Fruit fly (Drosophila melanogaster) whole organism, adult: Measurements from ENCODE around the gene Hnf4.

Source experiments
- CG11617 ChIP-seq: fragments of 200-800 bp; sonication (Bioruptor generic); optimal IDR thresholded peaks from 2 replicates; lab custom pipeline; 2017; ENCODE audit warnings: mild to moderate bottlenecking, missing biosample characterization, missing genetic modification reagents, missing genetic modification characterization
- CG12768 ChIP-seq: fragments of 200-800 bp; sonication (Bioruptor generic); optimal IDR thresholded peaks from 2 replicates; lab custom pipeline; 2017; ENCODE audit warnings: missing biosample characterization, missing genetic modification characterization, mild to moderate bottlenecking, moderate library complexity, missing genetic modification reagents
- CG14711 ChIP-seq: fragments of 200-800 bp; sonication (Bioruptor generic); optimal IDR thresholded peaks from 2 replicates; lab custom pipeline; 2018; ENCODE audit warnings: missing biosample characterization, mild to moderate bottlenecking, missing genetic modification characterization, moderate library complexity
- CG1620 ChIP-seq: fragments of 200-800 bp; sonication (Bioruptor generic); optimal IDR thresholded peaks from 2 replicates; lab custom pipeline; 2016; ENCODE audit warnings: missing biosample characterization, missing genetic modification characterization
- CG33017 ChIP-seq: fragments of 200-800 bp; sonication (Bioruptor generic); optimal IDR thresholded peaks from 2 replicates; lab custom pipeline; 2018; ENCODE audit warnings: missing biosample characterization, mild to moderate bottlenecking, missing genetic modification characterization, moderate library complexity
- CG5204 ChIP-seq: fragments of 200-800 bp; sonication (Bioruptor generic); optimal IDR thresholded peaks from 2 replicates; lab custom pipeline; 2016; ENCODE audit warnings: missing biosample characterization, missing genetic modification characterization
- CG7045 ChIP-seq: fragments of 200-800 bp; sonication (Bioruptor generic); optimal IDR thresholded peaks from 2 replicates; lab custom pipeline; 2017; ENCODE audit warnings: missing biosample characterization, mild to moderate bottlenecking, missing genetic modification characterization
- CG7101 ChIP-seq: fragments of 200-800 bp; sonication (Bioruptor generic); optimal IDR thresholded peaks from 2 replicates; lab custom pipeline; 2018; ENCODE audit warnings: missing biosample characterization, mild to moderate bottlenecking, missing genetic modification characterization, moderate library complexity
- Clk ChIP-seq: fragments of 200-800 bp; sonication (Bioruptor generic); optimal IDR thresholded peaks from 2 replicates; lab custom pipeline; 2017; ENCODE audit warnings: missing biosample characterization, missing genetic modification characterization
- Crg-1 ChIP-seq: fragments of 200-800 bp; sonication (Bioruptor generic); optimal IDR thresholded peaks from 2 replicates; lab custom pipeline; 2016; ENCODE audit warnings: missing biosample characterization, missing genetic modification characterization
- Hr96 ChIP-seq: fragments of 200-800 bp; sonication (Bioruptor generic); optimal IDR thresholded peaks from 2 replicates; lab custom pipeline; 2016; ENCODE audit warnings: missing biosample characterization, missing genetic modification characterization
- Mnt ChIP-seq: fragments of 200-800 bp; sonication (Bioruptor generic); optimal IDR thresholded peaks from 2 replicates; lab custom pipeline; 2016; ENCODE audit warnings: missing biosample characterization, mild to moderate bottlenecking, missing genetic modification characterization
- bab1 ChIP-seq: fragments of 200-800 bp; sonication (Bioruptor generic); optimal IDR thresholded peaks from 3 replicates; lab custom pipeline; 2019; ENCODE audit warnings: missing biosample characterization, mild to moderate bottlenecking, missing genetic modification characterization, moderate library complexity
- cic ChIP-seq: fragments of 200-800 bp; sonication (Bioruptor generic); optimal IDR thresholded peaks from 2 replicates; lab custom pipeline; 2017; ENCODE audit warnings: missing biosample characterization, mild to moderate bottlenecking, missing genetic modification characterization, moderate library complexity
- cnc ChIP-seq, 2 experiments: fragments of >200 bp; optimal IDR thresholded peaks; 2 replicates each; lab custom pipeline; 2017
- kay ChIP-seq: fragments of 200-800 bp; sonication (Bioruptor generic); peaks from one replicate; lab custom pipeline; 2016; ENCODE audit warnings: missing biosample characterization, missing genetic modification characterization, borderline replicate concordance
- ovo ChIP-seq: fragments of 200-800 bp; sonication (Bioruptor generic); optimal IDR thresholded peaks from 2 replicates; lab custom pipeline; 2016; ENCODE audit warnings: missing biosample characterization, missing genetic modification characterization
- pad ChIP-seq: fragments of 200-800 bp; sonication (Bioruptor generic); optimal IDR thresholded peaks from 3 replicates; lab custom pipeline; 2017; ENCODE audit warnings: missing biosample characterization, missing genetic modification characterization, mild to moderate bottlenecking, moderate library complexity, missing genetic modification reagents
- tj ChIP-seq: fragments of 200-800 bp; sonication (Bioruptor generic); optimal IDR thresholded peaks from 3 replicates; lab custom pipeline; 2017; ENCODE audit warnings: missing biosample characterization, mild to moderate bottlenecking, missing genetic modification characterization, moderate library complexity
- toe ChIP-seq: fragments of 200-800 bp; sonication (Bioruptor generic); optimal IDR thresholded peaks from 2 replicates; lab custom pipeline; 2016; ENCODE audit warnings: missing biosample characterization, missing genetic modification characterization

Hnf4 gene

DNA sequence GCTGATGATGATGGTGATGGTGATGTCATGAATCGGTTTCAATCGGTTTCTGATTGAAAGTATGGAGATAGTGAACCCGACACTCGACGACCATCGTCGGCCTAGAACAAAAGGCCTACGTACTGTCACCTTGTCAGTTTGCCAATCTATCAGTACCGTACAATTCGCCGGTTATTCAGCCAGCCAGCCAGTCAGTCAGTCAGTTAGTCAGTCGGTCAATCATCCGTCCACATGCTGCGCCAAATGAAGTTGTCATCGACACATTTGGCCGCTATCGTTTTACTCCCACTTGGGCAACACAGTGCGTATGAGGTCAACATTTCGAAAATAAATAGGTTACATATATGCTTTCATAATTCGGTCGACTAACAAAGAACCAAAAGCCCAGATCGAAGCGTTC is 11.6 kb upstream of the Hnf4 start:
- TF ChIP-seq Clk (GFP tag; lab: Kevin White, UChicago) (no peak), CG12768 (GFP tag; lab: Kevin White, UChicago) (no peak), Hr96 (GFP tag; lab: Kevin White, UChicago) (no peak), bab1 (GFP tag; lab: Kevin White, UChicago) (no peak), CG7045 (GFP tag; lab: Kevin White, UChicago) (no peak), CG11617 (GFP tag; lab: Kevin White, UChicago) (no peak), Crg-1 (GFP tag; lab: Kevin White, UChicago) (no peak), CG5204 (GFP tag; lab: Kevin White, UChicago) (no peak)

DNA sequence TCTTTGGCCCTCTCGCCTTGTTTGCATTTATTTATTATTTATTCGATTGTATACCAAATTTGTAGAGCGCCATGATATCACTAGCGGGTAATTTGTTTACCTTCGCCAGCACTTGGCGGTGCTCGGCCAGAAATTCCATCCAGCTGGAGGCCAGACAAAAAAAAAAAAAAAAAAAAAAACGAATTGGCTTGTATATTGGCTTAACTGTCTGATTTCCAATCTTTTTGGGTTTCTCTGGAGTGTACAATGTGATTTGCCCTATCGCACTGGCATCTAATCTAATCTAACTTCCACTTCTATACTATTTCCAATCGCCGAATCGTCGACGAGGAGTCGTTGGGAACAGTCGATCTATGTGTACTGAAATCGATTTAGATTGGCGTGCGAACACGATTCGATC is 10.3 kb upstream of the Hnf4 start:
- TF ChIP-seq CG7045 (GFP tag; lab: Kevin White, UChicago) (no peak), Crg-1 (GFP tag; lab: Kevin White, UChicago) (no peak), bab1 (GFP tag; lab: Kevin White, UChicago) (no peak), ovo (GFP tag; lab: Kevin White, UChicago) (no peak), toe (GFP tag; lab: Kevin White, UChicago) (no peak), CG5204 (GFP tag; lab: Kevin White, UChicago) (no peak), Hr96 (GFP tag; lab: Kevin White, UChicago) (no peak), CG33017 (tag; lab: Kevin White, UChicago) (no peak), kay (GFP tag; lab: Kevin White, UChicago) (peak; percentile 30), CG12768 (GFP tag; lab: Kevin White, UChicago) (no peak), cic (GFP tag; lab: Kevin White, UChicago) (peak; percentile 61), cnc (optimal IDR thresholded peaks at IDR 0.05; lab: Kevin White, UChicago) (no peak)

DNA sequence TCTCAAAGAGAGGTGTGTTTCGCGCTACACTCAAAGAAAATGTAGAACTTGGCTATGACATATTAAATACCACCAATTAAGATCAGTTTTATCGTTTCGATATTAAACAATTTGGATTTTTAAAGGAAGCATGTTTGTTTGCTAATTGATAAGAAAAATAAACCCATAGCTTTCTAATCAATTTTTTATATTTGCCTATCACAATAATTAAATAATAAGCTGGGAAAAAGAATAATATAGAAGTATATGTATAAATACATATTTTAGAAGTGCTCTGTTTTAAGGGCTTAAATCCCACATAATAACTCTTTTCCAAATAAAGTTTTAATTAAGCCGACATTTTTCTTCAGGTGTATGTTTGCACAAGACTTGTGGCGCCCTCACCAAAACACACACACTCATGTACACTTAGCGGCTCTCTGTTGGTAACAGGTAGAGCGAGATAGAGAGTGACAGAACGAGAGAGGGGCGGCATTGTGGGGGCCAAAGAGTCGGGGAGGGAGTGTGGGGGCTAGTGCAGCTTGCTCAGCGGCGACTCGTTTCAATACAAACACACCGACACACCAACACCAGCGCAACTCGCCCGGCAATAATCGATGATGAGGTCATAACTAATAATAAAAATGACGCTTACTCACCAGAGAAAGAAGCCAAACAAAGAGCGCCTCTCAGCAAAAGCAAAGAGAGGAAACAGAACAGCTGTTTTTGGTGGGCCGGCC is 8.4 kb upstream of the Hnf4 start:
- TF ChIP-seq CG12768 (GFP tag; lab: Kevin White, UChicago) (peak; percentile 78), Crg-1 (GFP tag; lab: Kevin White, UChicago) (peak; percentile 49), CG14711 (tag; lab: Kevin White, UChicago) (peak; percentile 78), Hr96 (GFP tag; lab: Kevin White, UChicago) (peak; percentile 48), tj (GFP tag; lab: Kevin White, UChicago) (peak; percentile 79), CG7045 (GFP tag; lab: Kevin White, UChicago) (peak; percentile 94), toe (GFP tag; lab: Kevin White, UChicago) (peak; percentile 77), CG1620 (peak; percentile 61), CG11617 (GFP tag; lab: Kevin White, UChicago) (peak; percentile 96), CG33017 (tag; lab: Kevin White, UChicago) (peak; percentile 86), pad (GFP tag; lab: Kevin White, UChicago) (peak; percentile 73), kay (GFP tag; lab: Kevin White, UChicago) (peak; percentile 70), cic (GFP tag; lab: Kevin White, UChicago) (peak; percentile 59), Clk (GFP tag; lab: Kevin White, UChicago) (peak; percentile 67), CG7101 (peak; percentile 89), CG5204 (GFP tag; lab: Kevin White, UChicago) (peak; percentile 87), ovo (GFP tag; lab: Kevin White, UChicago) (peak; percentile 13), cnc (optimal IDR thresholded peaks at IDR 0.05; lab: Kevin White, UChicago) (no peak), bab1 (GFP tag; lab: Kevin White, UChicago) (peak; percentile 79), Mnt (peak; percentile 71)

DNA sequence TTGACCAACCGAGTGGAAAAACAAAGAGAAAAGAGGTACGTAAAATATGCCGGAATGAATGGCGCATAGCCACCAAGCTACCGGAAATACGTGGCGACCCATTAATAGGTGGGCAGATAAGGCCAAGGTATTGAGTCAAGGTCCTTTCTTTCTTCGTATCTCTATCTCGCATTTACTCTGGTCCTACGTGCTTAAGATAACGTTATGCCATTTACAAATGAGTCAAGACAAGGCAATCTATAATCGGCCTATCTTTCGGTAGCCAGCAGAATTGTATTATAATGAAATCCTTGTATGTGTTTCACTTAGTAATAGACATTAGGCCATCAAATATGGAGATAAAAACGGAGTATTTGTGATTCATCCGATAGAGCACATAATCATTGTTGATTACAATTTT is 7.0 kb upstream of the Hnf4 start:
- no peak for TF ChIP-seq CG7045 (GFP tag; lab: Kevin White, UChicago)
- no peak for TF ChIP-seq tj (GFP tag; lab: Kevin White, UChicago)
- no peak for TF ChIP-seq CG14711 (tag; lab: Kevin White, UChicago)
- TF ChIP-seq CG7101, result no peak
- TF ChIP-seq CG33017 (tag; lab: Kevin White, UChicago), result no peak
- TF ChIP-seq CG12768 (GFP tag; lab: Kevin White, UChicago), result no peak
- TF ChIP-seq kay (GFP tag; lab: Kevin White, UChicago), result no peak
- TF ChIP-seq Hr96 (GFP tag; lab: Kevin White, UChicago), result no peak

DNA sequence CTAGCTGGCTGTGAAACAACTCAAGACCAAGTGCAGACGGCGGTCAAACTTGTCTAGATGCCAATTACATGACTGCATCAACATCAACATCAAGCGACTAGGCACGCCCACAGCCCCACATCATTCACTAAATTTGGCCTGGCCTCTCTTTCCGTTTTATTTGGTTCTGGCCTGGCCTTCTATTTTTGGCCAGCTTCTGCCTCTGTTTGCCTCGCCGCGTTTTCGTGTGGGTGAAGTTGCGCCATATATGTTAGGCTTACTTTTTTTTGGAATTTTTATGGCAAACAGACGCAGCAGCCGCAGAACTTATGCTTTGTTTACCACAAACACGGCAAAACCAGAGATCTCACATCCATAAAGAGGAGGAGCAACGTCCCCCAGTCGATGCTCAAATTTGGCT is 6.0 kb upstream of the Hnf4 start:
- TF ChIP-seq kay (GFP tag; lab: Kevin White, UChicago) (peak; percentile 25), toe (GFP tag; lab: Kevin White, UChicago) (no peak)

DNA sequence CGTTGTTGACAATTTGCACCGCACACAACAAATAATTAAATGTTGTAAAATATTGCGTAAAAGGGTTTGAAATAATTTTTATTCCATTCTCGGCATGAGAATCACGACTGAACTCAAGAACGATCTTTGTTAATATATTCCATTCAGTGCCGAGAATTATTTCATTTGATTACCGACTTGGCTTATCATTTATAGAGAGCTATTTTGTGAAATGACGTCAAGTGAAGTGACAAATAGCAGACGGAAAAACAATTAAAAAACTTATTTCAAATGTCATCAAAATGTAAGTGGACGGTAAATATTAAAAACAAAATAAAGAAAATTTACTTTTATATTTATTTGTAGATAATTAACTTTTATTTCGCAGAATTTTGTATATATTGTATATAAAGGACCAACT is 5.1 kb upstream of the Hnf4 start:
- TF ChIP-seq Clk (GFP tag; lab: Kevin White, UChicago), result no peak
- TF ChIP-seq kay (GFP tag; lab: Kevin White, UChicago), result peak; percentile 59
- no peak for TF ChIP-seq cnc (optimal IDR thresholded peaks at IDR 0.05; lab: Kevin White, UChicago)
- no peak for TF ChIP-seq ovo (GFP tag; lab: Kevin White, UChicago)
- TF ChIP-seq cic (GFP tag; lab: Kevin White, UChicago), result peak; percentile 13
